Worm (Caenorhabditis elegans): Measurements from ENCODE around the gene W02F12.8.

DNA sequence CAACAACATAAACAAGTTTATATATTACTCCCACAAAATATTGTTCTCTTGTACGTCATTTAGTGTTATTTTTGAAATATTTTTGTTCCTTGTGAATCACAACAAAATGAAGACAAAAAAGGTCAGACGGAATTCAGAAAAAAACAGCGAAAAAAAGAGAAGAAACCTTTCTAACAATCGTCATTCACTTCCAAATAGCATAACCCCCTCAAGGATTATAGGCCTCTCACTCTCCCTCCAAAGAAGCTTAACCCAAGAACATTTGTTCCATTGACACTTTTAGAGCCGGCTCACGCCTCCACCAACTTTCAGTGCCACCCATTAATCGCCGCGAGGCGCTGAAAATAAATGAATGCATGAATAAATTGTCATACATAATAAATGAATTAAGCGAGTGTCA is 35.0 kb downstream of the W02F12.8 start:
- TF ChIP-seq elt-4 (tag; optimal IDR thresholded peaks at IDR 0.05), result no peak
- TF ChIP-seq hlh-30 (tag; optimal IDR thresholded peaks at IDR 0.05; ENCODE audit: insufficient read depth), result no peak
- no peak for TF ChIP-seq hlh-6 (tag; optimal IDR thresholded peaks at IDR 0.05)
- TF ChIP-seq unc-3 (GFP tag; conservative IDR thresholded peaks at IDR 0.05), result no peak
- no peak for TF ChIP-seq unc-3 (tag; optimal IDR thresholded peaks at IDR 0.05)

Data from whole organism, late embryonic.